Fruit fly (Drosophila melanogaster) S2 (cell line): ENCODE measurements around the gene Galphaf.
A peak's percentile ranks its signal among the peaks of the same experiment; 100 is the strongest.

ENCODE experiments used
- CG8478 ChIP-seq: fragments of >200 bp; optimal IDR thresholded peaks from 2 replicates; lab custom pipeline; 2018
- CTCF ChIP-seq, 2 experiments: fragments of >200 bp; optimal IDR thresholded peaks; 2 replicates each; lab custom pipeline; 2018

- TF ChIP-seq CG8478 (lab: Kevin White, UChicago) (no peak), CTCF (optimal IDR thresholded peaks at IDR 0.05; lab: Kevin White, UChicago) (peak; percentile 95 to 96)
These were observed 43.9 kb upstream of the Galphaf start, which contains the start of the genes CG43954, Lasp and Dab for dm6 chr3L:16711430-16712228.
